Worm (Caenorhabditis elegans): Measurements from ENCODE around the gene nhr-128.

nhr-128 gene

DNA sequence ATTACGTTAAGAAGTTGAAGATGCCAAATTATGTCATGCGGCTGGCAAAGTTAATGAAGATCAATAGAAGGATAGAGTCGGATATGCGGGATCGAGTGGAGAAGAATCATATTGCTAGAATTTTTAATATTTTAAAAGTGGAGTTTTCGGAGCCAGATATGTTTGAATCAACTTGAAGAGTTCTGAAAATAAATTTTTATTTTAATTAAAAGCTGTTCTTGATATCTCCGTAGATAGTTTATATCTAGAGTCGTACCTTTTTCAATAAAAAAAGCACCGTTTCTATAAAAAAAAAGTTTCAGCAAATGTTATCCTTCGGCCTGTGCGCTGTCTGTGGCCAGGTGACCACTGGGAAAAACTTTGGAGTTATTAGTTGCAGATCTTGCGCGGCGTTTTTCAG, 11.3 kb downstream of the nhr-128 start, which contains the start of gene nhr-96:
Gene nhr-96, plus strand, starts transcription at position 301 of the 400 bp plus-strand sequence.
- no peak for TF ChIP-seq ceh-43 (GFP tag; optimal IDR thresholded peaks at IDR 0.05)
- TF ChIP-seq nhr-2 (tag; optimal IDR thresholded peaks at IDR 0.05): no peak
- TF ChIP-seq cnd-1 (tag; optimal IDR thresholded peaks at IDR 0.05): no peak
- no peak for TF ChIP-seq nhr-237 (tag; optimal IDR thresholded peaks at IDR 0.05)

DNA sequence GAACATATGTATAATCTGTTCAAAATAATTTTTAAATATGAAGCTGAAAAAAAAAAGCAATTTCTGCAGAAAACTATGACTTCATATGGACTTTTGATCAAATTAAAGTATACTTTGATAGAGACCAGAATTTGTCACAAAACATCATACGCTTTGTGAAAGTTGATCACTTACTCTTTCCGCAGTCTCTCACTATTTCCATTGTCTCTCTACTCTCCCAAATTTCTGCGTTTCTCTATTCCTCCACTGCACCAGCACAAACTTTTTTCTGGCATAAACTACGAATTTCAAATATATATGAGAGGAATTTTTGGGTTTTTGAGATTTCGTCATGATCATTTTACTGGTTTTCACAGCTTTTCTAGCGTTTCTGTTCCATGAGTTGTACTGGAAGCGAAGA, 14.0 kb downstream of the nhr-128 start, which contains the start of gene cyp-33C4:
Gene cyp-33C4, plus strand, starts transcription at position 293 of the 400 bp plus-strand sequence.
- TF ChIP-seq elt-3 (tag; optimal IDR thresholded peaks at IDR 0.05) (no peak), nhr-28 (tag; optimal IDR thresholded peaks at IDR 0.05) (no peak), ceh-83 (GFP tag; optimal IDR thresholded peaks at IDR 0.05) (no peak), nhr-237 (tag; optimal IDR thresholded peaks at IDR 0.05) (no peak), nhr-76 (tag; optimal IDR thresholded peaks at IDR 0.05) (no peak)

DNA sequence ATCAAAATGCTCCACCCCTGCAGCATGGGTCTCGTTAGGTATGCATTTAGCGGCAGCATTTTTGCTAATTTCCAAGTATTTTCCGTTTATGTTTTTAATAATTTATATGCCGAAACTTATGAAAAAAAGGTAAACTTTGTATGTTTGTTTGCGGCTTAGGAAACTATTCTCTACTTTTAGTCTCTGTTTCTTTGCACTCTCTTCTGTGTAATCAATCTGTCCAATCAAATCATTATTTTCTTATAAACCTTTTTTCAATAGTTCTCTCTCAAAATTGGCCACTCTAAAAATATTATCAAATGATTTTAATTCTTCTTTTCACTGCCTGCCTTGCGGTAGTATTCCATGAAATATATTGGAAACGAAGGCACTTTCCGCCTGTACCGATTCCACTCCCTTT, 16.1 kb downstream of the nhr-128 start:
- no peak for TF ChIP-seq nhr-28 (tag; optimal IDR thresholded peaks at IDR 0.05)
- TF ChIP-seq nhr-237 (tag; optimal IDR thresholded peaks at IDR 0.05): no peak
- no peak for TF ChIP-seq mab-5 (tag; optimal IDR thresholded peaks at IDR 0.05)
- no peak for TF ChIP-seq elt-3 (tag; optimal IDR thresholded peaks at IDR 0.05)
- TF ChIP-seq ham-2 (GFP tag; optimal IDR thresholded peaks at IDR 0.05): no peak
- TF ChIP-seq tbx-8 (GFP tag; optimal IDR thresholded peaks at IDR 0.05): no peak
- no peak for TF ChIP-seq sptf-1 (tag; optimal IDR thresholded peaks at IDR 0.05)
- TF ChIP-seq cnd-1 (tag; optimal IDR thresholded peaks at IDR 0.05): no peak
- TF ChIP-seq unc-120 (tag; optimal IDR thresholded peaks at IDR 0.05; ENCODE audit: poor library complexity, severe bottlenecking): no peak
- no peak for TF ChIP-seq hlh-1 (tag; optimal IDR thresholded peaks at IDR 0.05)
- no peak for TF ChIP-seq ztf-11 (tag; optimal IDR thresholded peaks at IDR 0.05)

DNA sequence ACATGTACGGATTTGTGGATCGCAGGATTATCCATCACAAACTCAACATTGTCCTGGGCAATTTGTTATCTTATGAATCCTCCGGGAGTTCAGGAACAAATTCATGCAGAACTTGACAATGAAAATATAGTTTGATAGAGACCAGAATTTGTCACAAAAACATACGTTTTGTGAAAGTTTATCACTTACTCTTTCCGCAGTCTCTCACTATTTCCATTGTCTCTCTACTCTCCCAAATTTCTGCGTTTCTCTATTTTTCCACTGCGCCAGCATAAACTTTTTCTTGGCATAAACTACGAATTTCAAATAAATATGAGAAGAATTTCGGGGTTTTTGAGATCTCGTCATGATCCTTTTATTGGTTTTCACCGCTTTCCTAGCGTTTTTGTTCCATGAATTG, 20.8 kb downstream of the nhr-128 start, which contains the start of gene cyp-33C3:
Gene cyp-33C3, plus strand, starts transcription at position 149 of the 400 bp plus-strand sequence.
- TF ChIP-seq ham-2 (GFP tag; optimal IDR thresholded peaks at IDR 0.05): no peak
- TF ChIP-seq flh-1 (GFP tag; optimal IDR thresholded peaks at IDR 0.05): no peak
- TF ChIP-seq ceh-39 (tag; optimal IDR thresholded peaks at IDR 0.05): no peak

DNA sequence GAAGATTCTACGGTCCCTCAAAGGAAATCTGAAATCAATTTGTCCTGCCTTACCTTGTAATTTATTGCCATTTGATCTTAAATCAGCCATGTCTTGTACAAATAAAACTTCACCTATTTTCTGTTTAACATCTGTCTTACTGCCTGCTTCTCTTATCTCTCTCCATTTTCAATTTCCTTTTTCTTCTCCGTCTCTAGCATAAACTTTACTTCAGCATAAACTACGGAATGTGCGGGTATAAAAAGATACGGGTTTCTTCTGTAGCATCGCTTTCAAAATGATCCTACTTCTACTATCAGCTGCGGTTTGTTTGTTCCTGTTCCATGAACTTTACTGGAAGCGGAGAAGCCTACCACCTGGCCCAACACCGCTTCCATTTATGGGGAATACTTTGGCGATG, 22.9 kb downstream of the nhr-128 start, which contains the start of gene cyp-33C5:
Gene cyp-33C5, plus strand, starts transcription at position 254 of the 400 bp plus-strand sequence.
- TF ChIP-seq unc-62 (GFP tag; optimal IDR thresholded peaks at IDR 0.05) (no peak), zip-8 (tag; optimal IDR thresholded peaks at IDR 0.05) (no peak), snpc-4 (tag; optimal IDR thresholded peaks at IDR 0.05) (no peak), mls-2 (tag; optimal IDR thresholded peaks at IDR 0.05) (no peak), sptf-1 (tag; optimal IDR thresholded peaks at IDR 0.05) (no peak), ces-1 (GFP tag; optimal IDR thresholded peaks at IDR 0.05) (no peak), pha-4 (tag; optimal IDR thresholded peaks at IDR 0.05) (no peak), M03D4.4 (tag; optimal IDR thresholded peaks at IDR 0.05) (no peak), nhr-12 (tag; optimal IDR thresholded peaks at IDR 0.05) (no peak), ceh-43 (GFP tag; optimal IDR thresholded peaks at IDR 0.05) (no peak), ceh-39 (tag; optimal IDR thresholded peaks at IDR 0.05) (no peak), blmp-1 (tag; optimal IDR thresholded peaks at IDR 0.05) (no peak), ztf-11 (tag; optimal IDR thresholded peaks at IDR 0.05) (no peak), sem-2 (GFP tag; optimal IDR thresholded peaks at IDR 0.05) (no peak), drap-1 (GFP tag; optimal IDR thresholded peaks at IDR 0.05) (no peak), lin-13 (tag; optimal IDR thresholded peaks at IDR 0.05) (no peak), lin-32 (GFP tag; optimal IDR thresholded peaks at IDR 0.05) (no peak), mep-1 (tag; optimal IDR thresholded peaks at IDR 0.05) (no peak)

DNA sequence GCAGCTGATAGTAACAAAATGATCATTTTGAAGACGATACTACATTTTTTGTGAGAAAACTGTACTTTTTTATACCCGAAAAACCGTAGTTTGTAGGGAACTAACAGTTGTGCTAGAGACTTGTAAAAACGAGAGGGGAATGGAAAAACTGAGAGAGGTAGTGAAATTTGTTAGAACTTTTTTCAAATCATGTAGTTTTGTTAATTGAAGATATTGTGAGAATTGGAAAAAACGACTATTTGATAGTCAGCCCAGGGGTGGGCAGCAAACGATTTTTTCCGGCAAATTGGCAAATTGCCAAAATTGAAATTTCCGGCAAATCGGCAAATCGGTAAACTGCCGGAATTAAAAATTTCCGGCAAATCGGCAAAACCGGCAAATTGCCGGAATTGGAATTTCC, 27.4 kb downstream of the nhr-128 start, which contains the start of gene cyp-33C6:
Gene cyp-33C6, minus strand, starts transcription at position 101 of the 400 bp plus-strand sequence.
- TF ChIP-seq lsy-2 (tag; optimal IDR thresholded peaks at IDR 0.05) (no peak), flh-1 (GFP tag; optimal IDR thresholded peaks at IDR 0.05) (no peak), ztf-11 (tag; optimal IDR thresholded peaks at IDR 0.05) (no peak), nhr-28 (tag; optimal IDR thresholded peaks at IDR 0.05) (no peak), M03D4.4 (tag; optimal IDR thresholded peaks at IDR 0.05) (no peak), ceh-83 (GFP tag; optimal IDR thresholded peaks at IDR 0.05) (no peak), lin-13 (tag; optimal IDR thresholded peaks at IDR 0.05) (no peak), snpc-4 (tag; optimal IDR thresholded peaks at IDR 0.05) (no peak), ceh-39 (tag; optimal IDR thresholded peaks at IDR 0.05) (no peak)

All from whole organism, mixed stage, embryonic.